Worm (Caenorhabditis elegans) whole organism, early embryonic: ENCODE measurements around the gene F07H5.10.

ENCODE experiments used
- F13C5.2 ChIP-seq: sonication (generic microtip); optimal IDR thresholded peaks from 2 replicates; lab custom pipeline; 2017; ENCODE audit warnings: mild to moderate bottlenecking, missing genetic modification characterization, inconsistent platforms, missing compliant biosample characterization
- ama-1 ChIP-seq: fragments of 150-350 bp; optimal IDR thresholded peaks from 2 replicates; lab custom pipeline; 2014
- hmg-4 ChIP-seq: fragments of 200-800 bp; sonication (Bioruptor generic); optimal IDR thresholded peaks from 2 replicates; lab custom pipeline; 2018; ENCODE audit warnings: mild to moderate bottlenecking, missing genetic modification characterization, missing compliant biosample characterization
- sea-1 ChIP-seq: fragments of 200-800 bp; sonication (Bioruptor generic); conservative IDR thresholded peaks from 2 replicates; pipeline ENCODE4 v1.3.6; 2022; ENCODE audit warnings: missing genetic modification characterization, missing compliant biosample characterization
- tbx-11 ChIP-seq: fragments of 200-800 bp; sonication (Bioruptor generic); IDR thresholded peaks from 2 replicates; pipeline ENCODE4 v1.3.6; 2022; ENCODE audit warnings: missing genetic modification characterization, missing compliant biosample characterization
- tbx-37 ChIP-seq: fragments of 200-800 bp; sonication (Bioruptor generic); conservative IDR thresholded peaks from 2 replicates; pipeline ENCODE4 v1.3.6; 2022; ENCODE audit warnings: missing genetic modification reagents, missing genetic modification characterization, missing compliant biosample characterization

ce11 chrII:8839025-8839424 is 30.6 kb upstream of the F07H5.10 start, which contains the start of gene F46C5.7:
- TF ChIP-seq tbx-37 (GFP tag; lab: Robert Waterston, UW) = no peak
- TF ChIP-seq F13C5.2 (tag; lab: Kevin White, UChicago) = no peak
- no peak for TF ChIP-seq hmg-4 (GFP tag; lab: Kevin White, UChicago)
- TF ChIP-seq sea-1 (GFP tag; lab: Robert Waterston, UW) = no peak
- no peak for TF ChIP-seq tbx-11
- no peak for TF ChIP-seq ama-1 (lab: Kevin White, UChicago)
